Worm (Caenorhabditis elegans): ENCODE data around the gene str-149.

str-149 gene

ce11 chrV:16536701-16537100 is 36.6 kb upstream of the str-149 start, which contains the start of gene Y32B12B.1:
Gene Y32B12B.1, plus strand, starts transcription at chrV:16537001.
- TF ChIP-seq ceh-82 (tag; optimal IDR thresholded peaks at IDR 0.05) (no peak), daf-12 (tag; optimal IDR thresholded peaks at IDR 0.05) (no peak), hmg-11 (tag; optimal IDR thresholded peaks at IDR 0.05) (no peak), ztf-11 (tag; optimal IDR thresholded peaks at IDR 0.05) (no peak), pqm-1 (tag; optimal IDR thresholded peaks at IDR 0.05) (no peak), elt-1 (tag; optimal IDR thresholded peaks at IDR 0.05) (no peak), fkh-10 (GFP tag; optimal IDR thresholded peaks at IDR 0.05) (no peak), mml-1 (tag; optimal IDR thresholded peaks at IDR 0.05) (no peak), nhr-28 (tag; optimal IDR thresholded peaks at IDR 0.05) (no peak), lsy-12 (tag; optimal IDR thresholded peaks at IDR 0.05) (no peak), skn-1 (tag; optimal IDR thresholded peaks at IDR 0.05) (no peak), lin-39 (tag; optimal IDR thresholded peaks at IDR 0.05) (no peak), nhr-76 (tag; optimal IDR thresholded peaks at IDR 0.05) (no peak)

ce11 chrV:16537908-16538446 is 35.3 kb upstream of the str-149 start, which contains the start of gene Y32B12B.2:
Gene Y32B12B.2, plus strand, starts transcription at chrV:16538396.
- no peak for TF ChIP-seq ZK546.5 (tag; optimal IDR thresholded peaks at IDR 0.05)
- peak; percentile 73 for TF ChIP-seq lin-15B (tag; optimal IDR thresholded peaks at IDR 0.05)
- TF ChIP-seq nfya-1 (tag; optimal IDR thresholded peaks at IDR 0.05; ENCODE audit: insufficient read depth) = peak; percentile 83
- TF ChIP-seq elt-2 (tag; optimal IDR thresholded peaks at IDR 0.05) = peak; percentile 36

ce11 chrV:16539666-16540065 is 33.6 kb upstream of the str-149 start:
- peak; percentile 86 for TF ChIP-seq nfya-1 (tag; optimal IDR thresholded peaks at IDR 0.05; ENCODE audit: insufficient read depth)
- no peak for TF ChIP-seq nhr-77 (tag; optimal IDR thresholded peaks at IDR 0.05)

ce11 chrV:16540657-16541056 is 32.6 kb upstream of the str-149 start:
- TF ChIP-seq nhr-28 (tag; optimal IDR thresholded peaks at IDR 0.05) = no peak
- TF ChIP-seq nfya-1 (tag; optimal IDR thresholded peaks at IDR 0.05; ENCODE audit: insufficient read depth) = peak; percentile 83

- TF ChIP-seq ztf-11 (tag; optimal IDR thresholded peaks at IDR 0.05) = no peak
- no peak for TF ChIP-seq nfya-1 (tag; optimal IDR thresholded peaks at IDR 0.05; ENCODE audit: insufficient read depth)
- TF ChIP-seq egl-27 (tag; optimal IDR thresholded peaks at IDR 0.05) = no peak
- TF ChIP-seq elt-3 (tag; optimal IDR thresholded peaks at IDR 0.05) = no peak
- no peak for TF ChIP-seq nhr-12 (tag; optimal IDR thresholded peaks at IDR 0.05)
- no peak for TF ChIP-seq nhr-28 (tag; optimal IDR thresholded peaks at IDR 0.05)
- no peak for TF ChIP-seq lin-15B (tag; optimal IDR thresholded peaks at IDR 0.05)
- no peak for TF ChIP-seq sea-2 (GFP tag; optimal IDR thresholded peaks at IDR 0.05)
- no peak for TF ChIP-seq nhr-67 (tag; optimal IDR thresholded peaks at IDR 0.05)
- no peak for TF ChIP-seq nhr-237 (tag; optimal IDR thresholded peaks at IDR 0.05)
- no peak for TF ChIP-seq ztf-4 (tag; optimal IDR thresholded peaks at IDR 0.05)
- no peak for TF ChIP-seq lsy-12 (tag; optimal IDR thresholded peaks at IDR 0.05)
- no peak for TF ChIP-seq nhr-23 (tag; optimal IDR thresholded peaks at IDR 0.05)
- TF ChIP-seq eor-1 (tag; optimal IDR thresholded peaks at IDR 0.05) = no peak
- TF ChIP-seq tbx-2 (tag; optimal IDR thresholded peaks at IDR 0.05) = no peak
- TF ChIP-seq unc-39 (tag; optimal IDR thresholded peaks at IDR 0.05) = no peak
Observed at ce11 chrV:16550680-16551079, 22.6 kb upstream of the str-149 start, which contains the start of gene srbc-65. Gene srbc-65, plus strand, starts transcription at chrV:16550980.

ce11 chrV:16552929-16553328 is 20.3 kb upstream of the str-149 start, which contains the start of gene Y32B12B.4:
Gene Y32B12B.4, plus strand, starts transcription at chrV:16553327.
- TF ChIP-seq pqm-1 (tag; optimal IDR thresholded peaks at IDR 0.05) (no peak), lin-15B (tag; optimal IDR thresholded peaks at IDR 0.05) (no peak), ceh-9 (tag; optimal IDR thresholded peaks at IDR 0.05) (no peak)

- no peak for TF ChIP-seq lin-39 (tag; optimal IDR thresholded peaks at IDR 0.05)
- TF ChIP-seq nhr-76 (tag; optimal IDR thresholded peaks at IDR 0.05) = no peak
- no peak for TF ChIP-seq ztf-4 (tag; optimal IDR thresholded peaks at IDR 0.05)
Observed at ce11 chrV:16565639-16566038, 7.6 kb upstream of the str-149 start, which contains the start of gene sru-45. Gene sru-45, plus strand, starts transcription at chrV:16565939.

Measured in whole organism, L3 larva.